Worm (Caenorhabditis elegans) whole organism, early embryonic: Measurements from ENCODE around the gene dmd-9.

Source experiments
- F13C5.2 ChIP-seq: sonication (generic microtip); optimal IDR thresholded peaks from 2 replicates; lab custom pipeline; 2017; ENCODE audit warnings: mild to moderate bottlenecking, missing genetic modification characterization, inconsistent platforms, missing compliant biosample characterization
- hmg-4 ChIP-seq: fragments of 200-800 bp; sonication (Bioruptor generic); optimal IDR thresholded peaks from 2 replicates; lab custom pipeline; 2018; ENCODE audit warnings: mild to moderate bottlenecking, missing genetic modification characterization, missing compliant biosample characterization
- pes-1 ChIP-seq: fragments of 200-800 bp; sonication (Bioruptor generic); IDR thresholded peaks from 2 replicates; pipeline ENCODE4 v1.3.6; 2022; ENCODE audit warnings: missing genetic modification reagents, missing genetic modification characterization, missing compliant biosample characterization
- tbx-37 ChIP-seq: fragments of 200-800 bp; sonication (Bioruptor generic); conservative IDR thresholded peaks from 2 replicates; pipeline ENCODE4 v1.3.6; 2022; ENCODE audit warnings: missing genetic modification reagents, missing genetic modification characterization, missing compliant biosample characterization

DNA sequence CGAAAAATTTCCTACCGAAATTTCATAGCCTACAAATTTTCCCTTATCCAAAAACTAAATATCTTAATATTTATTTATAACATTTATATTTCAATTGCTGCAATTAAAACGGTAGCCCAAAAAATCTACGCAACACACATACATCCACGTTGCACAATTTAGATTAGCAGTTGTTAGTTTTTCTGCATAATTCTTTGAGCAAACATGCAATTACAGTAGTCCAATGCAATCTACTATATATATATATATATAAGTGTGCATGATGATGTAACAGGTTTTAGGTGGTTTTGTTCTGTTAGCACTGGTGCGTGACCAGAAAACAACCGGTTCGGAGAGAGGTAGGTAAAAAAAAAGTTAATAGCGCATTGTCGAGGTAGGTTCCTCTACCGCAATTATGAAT is 17.0 kb upstream of the dmd-9 start:
- TF ChIP-seq hmg-4 (GFP tag; lab: Kevin White, UChicago) (no peak), F13C5.2 (no peak), pes-1 (no peak), tbx-37 (no peak)
